Worm (Caenorhabditis elegans) whole organism, mixed stage, embryonic: ENCODE results near the gene C01G5.5.
A peak's percentile ranks its signal among the peaks of the same experiment; 100 is the strongest.

Source experiments
- M03D4.4 ChIP-seq: sonication (generic microtip); optimal IDR thresholded peaks from 2 replicates; lab custom pipeline; 2017; ENCODE audit warnings: mild to moderate bottlenecking, missing genetic modification characterization, missing compliant biosample characterization
- bed-3 ChIP-seq: fragments of 200-800 bp; sonication (Bioruptor generic); optimal IDR thresholded peaks from 3 replicates; lab custom pipeline; 2018; ENCODE audit warnings: mild to moderate bottlenecking, missing genetic modification characterization, moderate library complexity, missing compliant biosample characterization
- blmp-1 ChIP-seq: fragments of 150-350 bp; optimal IDR thresholded peaks from 2 replicates; lab custom pipeline; 2014; ENCODE audit warnings: missing biosample characterization, missing genetic modification characterization
- ceh-39 ChIP-seq: fragments of 150-350 bp; optimal IDR thresholded peaks from 2 replicates; lab custom pipeline; 2014; ENCODE audit warnings: missing biosample characterization, missing genetic modification characterization
- ceh-43 ChIP-seq: fragments of 200-800 bp; sonication (Bioruptor generic); optimal IDR thresholded peaks from 2 replicates; lab custom pipeline; 2018; ENCODE audit warnings: mild to moderate bottlenecking, missing genetic modification characterization, moderate library complexity, missing compliant biosample characterization
- ceh-83 ChIP-seq: fragments of 200-800 bp; sonication (Bioruptor generic); optimal IDR thresholded peaks from 2 replicates; lab custom pipeline; 2018; ENCODE audit warnings: mild to moderate bottlenecking, missing genetic modification characterization, missing compliant biosample characterization
- ces-1 ChIP-seq: fragments of 150-350 bp; optimal IDR thresholded peaks from 2 replicates; lab custom pipeline; 2014; ENCODE audit warnings: missing biosample characterization, missing genetic modification reagents, missing genetic modification characterization
- cnd-1 ChIP-seq: fragments of 200-800 bp; sonication (Bioruptor generic); optimal IDR thresholded peaks from 2 replicates; lab custom pipeline; 2018; ENCODE audit warnings: mild to moderate bottlenecking, missing genetic modification characterization, missing compliant biosample characterization
- drap-1 ChIP-seq: fragments of 200-800 bp; sonication (Bioruptor generic); optimal IDR thresholded peaks from 3 replicates; lab custom pipeline; 2018; ENCODE audit warnings: mild to moderate bottlenecking, missing genetic modification characterization, missing compliant biosample characterization
- elt-1 ChIP-seq: sonication (generic microtip); optimal IDR thresholded peaks from 2 replicates; lab custom pipeline; 2017; ENCODE audit warnings: missing genetic modification characterization, mild to moderate bottlenecking, missing compliant biosample characterization, antibody characterized with exemption, moderate library complexity, borderline replicate concordance; ENCODE audit not compliant: insufficient read depth
- elt-3 ChIP-seq: fragments of 150-350 bp; optimal IDR thresholded peaks from 2 replicates; lab custom pipeline; 2014; ENCODE audit warnings: missing biosample characterization, missing genetic modification characterization
- ham-2 ChIP-seq: fragments of 200-800 bp; sonication (Bioruptor generic); optimal IDR thresholded peaks from 2 replicates; lab custom pipeline; 2018; ENCODE audit warnings: mild to moderate bottlenecking, missing genetic modification characterization, missing compliant biosample characterization
- hlh-1 ChIP-seq: fragments of 150-350 bp; optimal IDR thresholded peaks from 2 replicates; lab custom pipeline; 2014; ENCODE audit warnings: missing biosample characterization, missing genetic modification reagents, missing genetic modification characterization
- lin-13 ChIP-seq: fragments of 150-350 bp; optimal IDR thresholded peaks from 2 replicates; lab custom pipeline; 2014; ENCODE audit warnings: missing biosample characterization, missing genetic modification characterization
- lin-32 ChIP-seq: fragments of 200-800 bp; sonication (Bioruptor generic); optimal IDR thresholded peaks from 2 replicates; lab custom pipeline; 2018; ENCODE audit warnings: mild to moderate bottlenecking, missing genetic modification characterization, missing compliant biosample characterization
- lsy-2 ChIP-seq: fragments of 150-350 bp; optimal IDR thresholded peaks from 2 replicates; lab custom pipeline; 2014; ENCODE audit warnings: missing biosample characterization, missing genetic modification characterization
- mab-5 ChIP-seq: fragments of 150-350 bp; optimal IDR thresholded peaks from 2 replicates; lab custom pipeline; 2014; ENCODE audit warnings: missing biosample characterization, missing genetic modification characterization
- mep-1 ChIP-seq: fragments of 150-350 bp; optimal IDR thresholded peaks from 2 replicates; lab custom pipeline; 2017; ENCODE audit warnings: missing biosample characterization, missing genetic modification reagents, missing genetic modification characterization, inconsistent platforms
- mls-2 ChIP-seq: sonication (generic microtip); optimal IDR thresholded peaks from 2 replicates; lab custom pipeline; 2016; ENCODE audit warnings: mild to moderate bottlenecking, missing genetic modification characterization, moderate library complexity, missing compliant biosample characterization
- nhr-12 ChIP-seq: fragments of 150-350 bp; optimal IDR thresholded peaks from 2 replicates; lab custom pipeline; 2014; ENCODE audit warnings: missing biosample characterization, missing genetic modification characterization
- nhr-2 ChIP-seq: fragments of 150-350 bp; optimal IDR thresholded peaks from 2 replicates; lab custom pipeline; 2014; ENCODE audit warnings: missing biosample characterization, missing genetic modification characterization
- nhr-237 ChIP-seq: fragments of 150-350 bp; optimal IDR thresholded peaks from 2 replicates; lab custom pipeline; 2014; ENCODE audit warnings: missing biosample characterization, missing genetic modification characterization
- nhr-28 ChIP-seq: fragments of 150-350 bp; optimal IDR thresholded peaks from 2 replicates; lab custom pipeline; 2014; ENCODE audit warnings: missing biosample characterization, missing genetic modification characterization
- nhr-76 ChIP-seq: sonication (generic microtip); optimal IDR thresholded peaks from 2 replicates; lab custom pipeline; 2017; ENCODE audit warnings: missing biosample characterization, missing genetic modification characterization
- pha-4 ChIP-seq: fragments of 150-350 bp; optimal IDR thresholded peaks from 2 replicates; lab custom pipeline; 2018; ENCODE audit warnings: missing biosample characterization, missing genetic modification reagents, missing genetic modification characterization
- sem-2 ChIP-seq: fragments of 200-800 bp; sonication (Bioruptor generic); optimal IDR thresholded peaks from 2 replicates; lab custom pipeline; 2018; ENCODE audit warnings: mild to moderate bottlenecking, missing genetic modification characterization, missing compliant biosample characterization
- snpc-4 ChIP-seq: fragments of 150-350 bp; optimal IDR thresholded peaks from 2 replicates; lab custom pipeline; 2014; ENCODE audit warnings: missing biosample characterization, missing genetic modification characterization
- sptf-1 ChIP-seq: sonication (generic microtip); optimal IDR thresholded peaks from 2 replicates; lab custom pipeline; 2017; ENCODE audit warnings: mild to moderate bottlenecking, missing genetic modification characterization, moderate library complexity, missing compliant biosample characterization
- tbx-8 ChIP-seq: fragments of 200-800 bp; sonication (Bioruptor generic); optimal IDR thresholded peaks from 2 replicates; lab custom pipeline; 2018; ENCODE audit warnings: mild to moderate bottlenecking, missing genetic modification characterization, moderate library complexity, missing compliant biosample characterization
- unc-120 ChIP-seq: sonication (generic microtip); optimal IDR thresholded peaks from 2 replicates; lab custom pipeline; 2017; ENCODE audit warnings: missing genetic modification characterization, missing compliant biosample characterization; ENCODE audit not compliant: poor library complexity, severe bottlenecking
- unc-39 ChIP-seq: fragments of 150-350 bp; optimal IDR thresholded peaks from 2 replicates; lab custom pipeline; 2014; ENCODE audit warnings: missing biosample characterization, missing genetic modification characterization
- unc-62 ChIP-seq: fragments of 150-350 bp; optimal IDR thresholded peaks from 2 replicates; lab custom pipeline; 2014; ENCODE audit warnings: missing biosample characterization, missing genetic modification reagents, missing genetic modification characterization
- zip-8 ChIP-seq: fragments of 150-350 bp; optimal IDR thresholded peaks from 2 replicates; lab custom pipeline; 2014; ENCODE audit warnings: missing biosample characterization, missing genetic modification characterization
- ztf-11 ChIP-seq: fragments of 150-350 bp; optimal IDR thresholded peaks from 2 replicates; lab custom pipeline; 2014; ENCODE audit warnings: missing biosample characterization, missing genetic modification characterization

The C01G5.5 gene

ce11 chrIV:6524531-6524930, at the start of gene C01G5.5:
Gene C01G5.5, plus strand, starts transcription at chrIV:6524610.
- TF ChIP-seq sem-2 (GFP tag; lab: Kevin White, UChicago) (no peak), mab-5 (tag; lab: Kevin White, UChicago) (no peak), mls-2 (no peak), snpc-4 (tag; lab: Kevin White, UChicago) (no peak)
- TF ChIP-seq, all 35 proteins: peak for 0

ce11 chrIV:6474751-6475150, 49.7 kb upstream of the C01G5.5 start:
- TF ChIP-seq tbx-8 (GFP tag; lab: Kevin White, UChicago): no peak
- peak; percentile 41 for TF ChIP-seq nhr-2 (tag; lab: Kevin White, UChicago)
- peak; percentile 56 for TF ChIP-seq mls-2
- no peak for TF ChIP-seq unc-120 (tag; lab: Kevin White, UChicago)
- peak; percentile 80 for TF ChIP-seq ces-1 (GFP tag; lab: Kevin White, UChicago)
- TF ChIP-seq ceh-39 (tag; lab: Kevin White, UChicago): peak; percentile 13
- TF ChIP-seq snpc-4 (tag; lab: Kevin White, UChicago): no peak
- TF ChIP-seq mab-5 (tag; lab: Kevin White, UChicago): no peak
- TF ChIP-seq ceh-43 (GFP tag; lab: Kevin White, UChicago): peak; percentile 29
- no peak for TF ChIP-seq elt-3 (tag; lab: Kevin White, UChicago)
- peak; percentile 30 for TF ChIP-seq hlh-1 (tag; lab: Kevin White, UChicago)
- TF ChIP-seq ham-2 (GFP tag; lab: Kevin White, UChicago): no peak
- TF ChIP-seq nhr-237: peak; percentile 37
- no peak for TF ChIP-seq mep-1 (tag; lab: Kevin White, UChicago)
- no peak for TF ChIP-seq sem-2 (GFP tag; lab: Kevin White, UChicago)
- no peak for TF ChIP-seq blmp-1 (tag; lab: Kevin White, UChicago)
- peak; percentile 90 for TF ChIP-seq unc-62
- TF ChIP-seq zip-8: no peak
- TF ChIP-seq unc-39 (tag; lab: Kevin White, UChicago): no peak
- TF ChIP-seq ztf-11: no peak
- TF ChIP-seq drap-1 (GFP tag; lab: Kevin White, UChicago): no peak
- peak; percentile 71 for TF ChIP-seq pha-4
- TF ChIP-seq sptf-1 (tag; lab: Kevin White, UChicago): no peak
- TF ChIP-seq lin-13 (tag; lab: Kevin White, UChicago): no peak
- TF ChIP-seq nhr-12 (tag; lab: Kevin White, UChicago): no peak
- TF ChIP-seq nhr-28 (tag; lab: Kevin White, UChicago): no peak
- TF ChIP-seq bed-3 (GFP tag; lab: Kevin White, UChicago): no peak
- peak; percentile 5 for TF ChIP-seq lsy-2 (tag; lab: Kevin White, UChicago)
- no peak for TF ChIP-seq cnd-1 (tag; lab: Kevin White, UChicago)
- no peak for TF ChIP-seq lin-32
- TF ChIP-seq nhr-76 (tag; lab: Kevin White, UChicago): no peak
- no peak for TF ChIP-seq elt-1 (tag; lab: Kevin White, UChicago)

- no peak for TF ChIP-seq bed-3 (GFP tag; lab: Kevin White, UChicago)
Observed at ce11 chrIV:6480221-6480620, 44.2 kb upstream of the C01G5.5 start, which contains the start of gene tyr-6. Gene tyr-6, plus strand, starts transcription at chrIV:6480521.

ce11 chrIV:6480978-6481377, 43.4 kb upstream of the C01G5.5 start:
- TF ChIP-seq nhr-28 (tag; lab: Kevin White, UChicago): no peak
- TF ChIP-seq cnd-1 (tag; lab: Kevin White, UChicago): peak; percentile 14
- peak; percentile 21 for TF ChIP-seq lin-32
- TF ChIP-seq tbx-8 (GFP tag; lab: Kevin White, UChicago): no peak
- TF ChIP-seq ceh-83 (GFP tag; lab: Kevin White, UChicago): peak; percentile 12
- no peak for TF ChIP-seq ces-1 (GFP tag; lab: Kevin White, UChicago)
- no peak for TF ChIP-seq nhr-2 (tag; lab: Kevin White, UChicago)
- no peak for TF ChIP-seq mab-5 (tag; lab: Kevin White, UChicago)

- TF ChIP-seq blmp-1 (tag; lab: Kevin White, UChicago): no peak
- no peak for TF ChIP-seq lin-13 (tag; lab: Kevin White, UChicago)
- TF ChIP-seq zip-8: no peak
- TF ChIP-seq unc-120 (tag; lab: Kevin White, UChicago): no peak
- no peak for TF ChIP-seq M03D4.4 (tag; lab: Kevin White, UChicago)
- TF ChIP-seq hlh-1 (tag; lab: Kevin White, UChicago): no peak
- TF ChIP-seq elt-3 (tag; lab: Kevin White, UChicago): no peak
- TF ChIP-seq nhr-2 (tag; lab: Kevin White, UChicago): no peak
Observed at ce11 chrIV:6487047-6487446, 37.4 kb upstream of the C01G5.5 start, which contains the start of gene Y73B6BL.37. Gene Y73B6BL.37, plus strand, starts transcription at chrIV:6487347.
